Fruit fly (Drosophila melanogaster) whole organism, wandering third instar larva: ENCODE data around the gene RpL27A.

Experiments
- Abd-B ChIP-seq: fragments of >200 bp; optimal IDR thresholded peaks from 2 replicates; lab custom pipeline; 2017; ENCODE audit warnings: missing biosample characterization, missing genetic modification characterization
- Myc ChIP-seq: fragments of >200 bp; optimal IDR thresholded peaks from 2 replicates; lab custom pipeline; 2017
- N ChIP-seq: fragments of >200 bp; optimal IDR thresholded peaks from 2 replicates; lab custom pipeline; 2018; ENCODE audit warnings: missing biosample characterization, missing external identifiers, missing genetic modification characterization
- OdsH ChIP-seq: fragments of 200-800 bp; sonication (Bioruptor generic); optimal IDR thresholded peaks from 2 replicates; lab custom pipeline; 2016; ENCODE audit warnings: missing biosample characterization, mild to moderate bottlenecking, missing genetic modification characterization
- brk ChIP-seq: fragments of 200-800 bp; sonication (Bioruptor generic); optimal IDR thresholded peaks from 2 replicates; lab custom pipeline; 2016; ENCODE audit warnings: missing biosample characterization, mild to moderate bottlenecking, missing genetic modification characterization
- fru ChIP-seq: fragments of 200-800 bp; sonication (Bioruptor generic); optimal IDR thresholded peaks from 3 replicates; lab custom pipeline; 2016; ENCODE audit warnings: missing biosample characterization, mild to moderate bottlenecking, missing genetic modification characterization
- h ChIP-seq: fragments of 200-800 bp; sonication (Bioruptor generic); optimal IDR thresholded peaks from 3 replicates; lab custom pipeline; 2016; ENCODE audit warnings: missing biosample characterization, mild to moderate bottlenecking, missing genetic modification characterization
- lola ChIP-seq: fragments of >200 bp; optimal IDR thresholded peaks from 2 replicates; lab custom pipeline; 2017; ENCODE audit warnings: missing biosample characterization, missing genetic modification characterization
- pan ChIP-seq: fragments of >200 bp; optimal IDR thresholded peaks from 2 replicates; lab custom pipeline; 2017
- psq ChIP-seq: fragments of 200-800 bp; sonication (Bioruptor generic); optimal IDR thresholded peaks from 3 replicates; lab custom pipeline; 2017; ENCODE audit warnings: missing biosample characterization, mild to moderate bottlenecking, missing genetic modification characterization, moderate library complexity
- rgr ChIP-seq: fragments of 200-800 bp; sonication (Bioruptor generic); optimal IDR thresholded peaks from 3 replicates; lab custom pipeline; 2016; ENCODE audit warnings: missing biosample characterization, mild to moderate bottlenecking, missing genetic modification characterization
- usp ChIP-seq: fragments of >200 bp; optimal IDR thresholded peaks from 2 replicates; lab custom pipeline; 2017; ENCODE audit warnings: missing biosample characterization, missing genetic modification characterization

DNA sequence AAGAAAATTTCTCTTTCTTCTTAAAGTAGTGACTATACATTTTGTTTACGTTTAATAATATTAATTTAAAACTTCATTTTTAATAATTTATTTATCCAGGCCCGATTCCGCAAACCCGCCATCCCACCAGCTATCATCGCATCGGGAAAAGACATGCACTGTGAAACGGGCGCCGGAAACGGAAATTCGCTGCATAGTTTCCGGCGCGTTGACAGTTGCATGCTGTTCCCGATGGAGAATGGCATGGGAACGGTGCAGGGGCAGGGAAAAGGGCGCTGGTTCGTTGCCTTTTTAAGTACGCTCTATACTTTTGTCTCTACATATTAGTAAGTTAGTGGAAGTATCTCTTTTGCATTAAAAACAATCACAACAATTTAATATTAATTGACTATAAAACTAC, 19.8 kb upstream of the RpL27A start:
- TF ChIP-seq OdsH (GFP tag; lab: Kevin White, UChicago) (no peak), rgr (GFP tag; lab: Kevin White, UChicago) (no peak), psq (GFP tag; lab: Kevin White, UChicago) (no peak), usp (GFP tag; lab: Kevin White, UChicago) (no peak), N (GFP tag; lab: Kevin White, UChicago) (no peak), Myc (lab: Kevin White, UChicago) (no peak), brk (no peak), pan (no peak), fru (GFP tag; lab: Kevin White, UChicago) (no peak), h (GFP tag; lab: Kevin White, UChicago) (no peak), lola (GFP tag; lab: Kevin White, UChicago) (no peak), Abd-B (GFP tag; lab: Kevin White, UChicago) (no peak)
